Fruit fly (Drosophila melanogaster): ENCODE results near the gene CG5167.
A peak's percentile ranks its signal among the peaks of the same experiment; 100 is the strongest.

Gene CG5167

dm6 chr3R:12431030-12431489 lies 24.7 kb downstream of the CG5167 start, which contains the start of gene Prosalpha2 (continued):
- TF ChIP-seq CG3838 (GFP tag; optimal IDR thresholded peaks at IDR 0.05) (no peak), CG17912 (GFP tag; optimal IDR thresholded peaks at IDR 0.05) (no peak), Taf1 (GFP tag; IDR thresholded peaks at IDR 0.05) (no peak), B-H2 (GFP tag; optimal IDR thresholded peaks at IDR 0.05) (no peak), gcm (GFP tag; optimal IDR thresholded peaks at IDR 0.05) (no peak), cato (GFP tag; optimal IDR thresholded peaks at IDR 0.05; ENCODE audit: borderline replicate concordance) (no peak), esg (GFP tag; conservative IDR thresholded peaks at IDR 0.05) (no peak), insv (GFP tag; optimal IDR thresholded peaks at IDR 0.05) (peak in 1 of 2 experiments; percentile 31), Jarid2 (GFP tag; optimal IDR thresholded peaks at IDR 0.05) (no peak), sc (optimal IDR thresholded peaks at IDR 0.05) (no peak), sc (GFP tag; optimal IDR thresholded peaks at IDR 0.05) (no peak), CG6765 (GFP tag; optimal IDR thresholded peaks at IDR 0.05) (no peak), Bteb2 (GFP tag; optimal IDR thresholded peaks at IDR 0.05) (no peak), trh (GFP tag; optimal IDR thresholded peaks at IDR 0.05) (no peak), CG12659 (GFP tag; optimal IDR thresholded peaks at IDR 0.05) (peak; percentile 68), H2.0 (GFP tag; IDR thresholded peaks at IDR 0.05) (no peak), nerfin-2 (GFP tag; IDR thresholded peaks at IDR 0.05; ENCODE audit: partially characterized antibody) (no peak), Opbp (GFP tag; IDR thresholded peaks at IDR 0.05; ENCODE audit: partially characterized antibody) (no peak), ssp (GFP tag; IDR thresholded peaks at IDR 0.05) (peak; percentile 38), Nf-YB (GFP tag; optimal IDR thresholded peaks at IDR 0.05) (no peak), hth (optimal IDR thresholded peaks at IDR 0.05) (no peak), TFAM (GFP tag; optimal IDR thresholded peaks at IDR 0.05) (no peak), salm (tag; optimal IDR thresholded peaks at IDR 0.05) (no peak), chm (GFP tag; IDR thresholded peaks at IDR 0.05) (no peak), pros (GFP tag; optimal IDR thresholded peaks at IDR 0.05) (no peak), Bdp1 (GFP tag; optimal IDR thresholded peaks at IDR 0.05) (no peak), CG8924 (tag; optimal IDR thresholded peaks at IDR 0.05) (peak; percentile 11), maf-S (GFP tag; optimal IDR thresholded peaks at IDR 0.05) (no peak), CG32532 (GFP tag; IDR thresholded peaks at IDR 0.05) (peak; percentile 30; the same call in 1 of the 2 replicates), CG11093 (GFP tag; IDR thresholded peaks at IDR 0.05) (no peak; the same call in 2 of the 3 replicates), E2f1 (GFP tag; IDR thresholded peaks at IDR 0.05) (no peak), CG10209 (GFP tag; optimal IDR thresholded peaks at IDR 0.05) (no peak), CHES-1-like (GFP tag; optimal IDR thresholded peaks at IDR 0.05) (no peak), ftz-f1 (GFP tag; optimal IDR thresholded peaks at IDR 0.05) (no peak), CG7963 (GFP tag; IDR thresholded peaks at IDR 0.05; ENCODE audit: partially characterized antibody) (no peak), CG11560 (tag; IDR thresholded peaks at IDR 0.05) (no peak), usp (GFP tag; optimal IDR thresholded peaks at IDR 0.05) (no peak), Lpt (GFP tag; optimal IDR thresholded peaks at IDR 0.05) (no peak), phol (tag; optimal IDR thresholded peaks at IDR 0.05) (peak; percentile 46), pfk (GFP tag; optimal IDR thresholded peaks at IDR 0.05) (no peak), CG2875 (GFP tag; optimal IDR thresholded peaks at IDR 0.05) (no peak), ato (GFP tag; IDR thresholded peaks at IDR 0.05; ENCODE audit: partially characterized antibody) (no peak), ara (GFP tag; IDR thresholded peaks at IDR 0.05) (no peak), CG10979 (tag; optimal IDR thresholded peaks at IDR 0.05) (no peak), vfl (GFP tag; optimal IDR thresholded peaks at IDR 0.05) (no peak), aop (GFP tag; IDR thresholded peaks at IDR 0.05) (no peak), E2f2 (GFP tag; IDR thresholded peaks at IDR 0.05) (peak; percentile 68), Atf3 (GFP tag; optimal IDR thresholded peaks at IDR 0.05) (no peak), sqz (GFP tag; optimal IDR thresholded peaks at IDR 0.05) (no peak), Asciz (GFP tag; optimal IDR thresholded peaks at IDR 0.05) (no peak), CG10267 (tag; optimal IDR thresholded peaks at IDR 0.05) (peak; percentile 45), CG7987 (GFP tag; optimal IDR thresholded peaks at IDR 0.05) (no peak)

Data from whole organism, embryonic.